Worm (Caenorhabditis elegans): ENCODE measurements around the gene C05C8.7.

C05C8.7 gene

ce11 chrV:7234726-7235125 is 12.1 kb downstream of the C05C8.7 start, which contains the start of gene C05C8.5:
Gene C05C8.5 (minus strand): TSS chrV:7234826.
- TF ChIP-seq fkh-10 (GFP tag; optimal IDR thresholded peaks at IDR 0.05) (no peak), odd-2 (tag; optimal IDR thresholded peaks at IDR 0.05) (no peak), ceh-31 (tag; optimal IDR thresholded peaks at IDR 0.05) (no peak), elt-4 (tag; optimal IDR thresholded peaks at IDR 0.05) (no peak), elt-2 (tag; optimal IDR thresholded peaks at IDR 0.05) (no peak), K02D7.2 (tag; optimal IDR thresholded peaks at IDR 0.05) (no peak), lim-6 (tag; optimal IDR thresholded peaks at IDR 0.05) (no peak), ets-4 (tag; optimal IDR thresholded peaks at IDR 0.05) (no peak), unc-3 (GFP tag; conservative IDR thresholded peaks at IDR 0.05) (no peak), unc-3 (tag; optimal IDR thresholded peaks at IDR 0.05) (no peak), ceh-9 (tag; optimal IDR thresholded peaks at IDR 0.05) (no peak), pqm-1 (tag; optimal IDR thresholded peaks at IDR 0.05) (no peak), mec-3 (tag; optimal IDR thresholded peaks at IDR 0.05; ENCODE audit: borderline replicate concordance) (no peak)

ce11 chrV:7231524-7231923 is 15.3 kb downstream of the C05C8.7 start:
- TF ChIP-seq sox-4 (tag; optimal IDR thresholded peaks at IDR 0.05): no peak
- TF ChIP-seq nhr-232 (tag; optimal IDR thresholded peaks at IDR 0.05): no peak
- no peak for TF ChIP-seq mec-3 (tag; optimal IDR thresholded peaks at IDR 0.05; ENCODE audit: borderline replicate concordance)
- no peak for TF ChIP-seq lin-11 (tag; optimal IDR thresholded peaks at IDR 0.05)
- TF ChIP-seq ceh-45 (GFP tag; IDR thresholded peaks at IDR 0.05): no peak
- TF ChIP-seq hlh-6 (tag; optimal IDR thresholded peaks at IDR 0.05): no peak
- TF ChIP-seq pha-4 (tag; optimal IDR thresholded peaks at IDR 0.05): no peak
- TF ChIP-seq pros-1 (tag; optimal IDR thresholded peaks at IDR 0.05): no peak
- TF ChIP-seq pqm-1 (tag; optimal IDR thresholded peaks at IDR 0.05): no peak
- no peak for TF ChIP-seq ceh-31 (tag; optimal IDR thresholded peaks at IDR 0.05)
- TF ChIP-seq C08G9.2 (tag; optimal IDR thresholded peaks at IDR 0.05): no peak
- no peak for TF ChIP-seq ama-1 (optimal IDR thresholded peaks at IDR 0.05)
- TF ChIP-seq gmeb-2 (tag; optimal IDR thresholded peaks at IDR 0.05): no peak
- no peak for TF ChIP-seq hlh-30 (tag; optimal IDR thresholded peaks at IDR 0.05; ENCODE audit: insufficient read depth)
- no peak for TF ChIP-seq pat-9 (tag; optimal IDR thresholded peaks at IDR 0.05)
- no peak for TF ChIP-seq zip-5 (tag; optimal IDR thresholded peaks at IDR 0.05)
- TF ChIP-seq C38D4.7 (GFP tag; optimal IDR thresholded peaks at IDR 0.05): no peak

ce11 chrV:7230847-7231246 is 16.0 kb downstream of the C05C8.7 start, which contains the start of the genes gei-6 and krr-1:
Gene gei-6 (minus strand): TSS chrV:7230848.
Gene krr-1 (plus strand): TSS chrV:7231190.
- TF ChIP-seq nfya-1 (tag; optimal IDR thresholded peaks at IDR 0.05) (peak; percentile 85), rnt-1 (tag; optimal IDR thresholded peaks at IDR 0.05) (peak; percentile 58), syd-9 (tag; optimal IDR thresholded peaks at IDR 0.05) (peak; percentile 58), F13H6.1 (tag; optimal IDR thresholded peaks at IDR 0.05) (peak; percentile 44), pat-9 (tag; optimal IDR thresholded peaks at IDR 0.05) (peak; percentile 91), K02D7.2 (tag; optimal IDR thresholded peaks at IDR 0.05) (peak; percentile 82), ceh-19 (GFP tag; optimal IDR thresholded peaks at IDR 0.05) (peak; percentile 83), ceh-45 (GFP tag; IDR thresholded peaks at IDR 0.05) (peak; percentile 55; the same call in 1 of the 2 replicates), fkh-6 (tag; optimal IDR thresholded peaks at IDR 0.05) (peak; percentile 61), ceh-6 (GFP tag; optimal IDR thresholded peaks at IDR 0.05) (peak; percentile 65), pag-3 (tag; optimal IDR thresholded peaks at IDR 0.05; ENCODE audit: borderline replicate concordance) (no peak), nhr-11 (tag; optimal IDR thresholded peaks at IDR 0.05) (no peak), ceh-30 (tag; optimal IDR thresholded peaks at IDR 0.05) (no peak), Y22D7AL.16 (tag; optimal IDR thresholded peaks at IDR 0.05) (peak; percentile 82), ceh-14 (tag; optimal IDR thresholded peaks at IDR 0.05) (peak; percentile 95), sdc-2 (tag; optimal IDR thresholded peaks at IDR 0.05) (peak; percentile 35), ceh-48 (tag; optimal IDR thresholded peaks at IDR 0.05) (peak; percentile 74), mec-3 (tag; optimal IDR thresholded peaks at IDR 0.05; ENCODE audit: borderline replicate concordance) (no peak), npax-4 (tag; optimal IDR thresholded peaks at IDR 0.05) (peak; percentile 59), fkh-10 (GFP tag; optimal IDR thresholded peaks at IDR 0.05) (peak; percentile 25), odd-2 (tag; optimal IDR thresholded peaks at IDR 0.05) (peak; percentile 87), eyg-1 (tag; optimal IDR thresholded peaks at IDR 0.05) (peak; percentile 68), elt-4 (tag; optimal IDR thresholded peaks at IDR 0.05) (no peak), ceh-18 (tag; optimal IDR thresholded peaks at IDR 0.05) (no peak), ceh-22 (tag; optimal IDR thresholded peaks at IDR 0.05) (no peak), zip-5 (tag; optimal IDR thresholded peaks at IDR 0.05) (peak; percentile 75), pha-2 (tag; optimal IDR thresholded peaks at IDR 0.05) (peak; percentile 85), C38D4.7 (GFP tag; optimal IDR thresholded peaks at IDR 0.05) (peak; percentile 79), dmd-4 (tag; optimal IDR thresholded peaks at IDR 0.05; ENCODE audit: borderline replicate concordance) (no peak), elt-2 (tag; optimal IDR thresholded peaks at IDR 0.05) (peak; percentile 95), C08G9.2 (tag; optimal IDR thresholded peaks at IDR 0.05) (peak; percentile 71), ref-2 (tag; optimal IDR thresholded peaks at IDR 0.05) (peak; percentile 87), tbx-2 (tag; optimal IDR thresholded peaks at IDR 0.05) (peak; percentile 89)

All from whole organism, late embryonic.